Fruit fly (Drosophila melanogaster) whole organism, embryonic: Measurements from ENCODE around the gene RpL13.
A peak's percentile ranks its signal among the peaks of the same experiment; 100 is the strongest.

Experiments used
- Atf-2 ChIP-seq: fragments of 200-800 bp; sonication (Bioruptor generic); optimal IDR thresholded peaks from 2 replicates; lab custom pipeline; 2016; ENCODE audit warnings: missing biosample characterization, missing genetic modification characterization
- B-H2 ChIP-seq: fragments of 200-800 bp; sonication (Bioruptor generic); optimal IDR thresholded peaks from 2 replicates; lab custom pipeline; 2018; ENCODE audit warnings: missing biosample characterization, mild to moderate bottlenecking, missing genetic modification characterization
- CG10267 ChIP-seq: fragments of 200-800 bp; sonication (Bioruptor generic); optimal IDR thresholded peaks from 2 replicates; lab custom pipeline; 2018; ENCODE audit warnings: missing biosample characterization, mild to moderate bottlenecking, missing genetic modification characterization, moderate library complexity
- CG10979 ChIP-seq: fragments of 200-800 bp; sonication (Bioruptor generic); optimal IDR thresholded peaks from 2 replicates; lab custom pipeline; 2018; ENCODE audit warnings: missing biosample characterization, mild to moderate bottlenecking, missing genetic modification characterization, moderate library complexity
- CG13775 ChIP-seq: fragments of 200-800 bp; sonication (Bioruptor generic); optimal IDR thresholded peaks from 3 replicates; lab custom pipeline; 2017; ENCODE audit warnings: missing biosample characterization, mild to moderate bottlenecking, missing genetic modification characterization
- CG14710 ChIP-seq: fragments of 200-800 bp; sonication (Bioruptor generic); optimal IDR thresholded peaks from 3 replicates; lab custom pipeline; 2019; ENCODE audit warnings: missing biosample characterization, mild to moderate bottlenecking, missing genetic modification characterization, moderate library complexity
- CG1529 ChIP-seq: fragments of 200-800 bp; sonication (Bioruptor generic); optimal IDR thresholded peaks from 3 replicates; lab custom pipeline; 2018; ENCODE audit warnings: missing biosample characterization, missing genetic modification characterization
- CG15601 ChIP-seq: fragments of 200-800 bp; sonication (Bioruptor generic); optimal IDR thresholded peaks from 3 replicates; lab custom pipeline; 2019; ENCODE audit warnings: missing biosample characterization, mild to moderate bottlenecking, missing genetic modification characterization, moderate library complexity
- CG1602 ChIP-seq: fragments of 200-800 bp; sonication (Bioruptor generic); optimal IDR thresholded peaks from 3 replicates; lab custom pipeline; 2016; ENCODE audit warnings: missing biosample characterization, missing genetic modification characterization
- CG33557 ChIP-seq: fragments of 200-800 bp; sonication (Bioruptor generic); optimal IDR thresholded peaks from 2 replicates; lab custom pipeline; 2019; ENCODE audit warnings: missing biosample characterization, mild to moderate bottlenecking, missing genetic modification characterization, moderate library complexity
- CG6765 ChIP-seq: fragments of 200-800 bp; sonication (Bioruptor generic); optimal IDR thresholded peaks from 3 replicates; lab custom pipeline; 2017; ENCODE audit warnings: missing biosample characterization, mild to moderate bottlenecking, missing genetic modification characterization
- CG6791 ChIP-seq: fragments of 200-800 bp; sonication (Bioruptor generic); IDR thresholded peaks from 3 replicates; pipeline ENCODE4 v1.3.6; 2022; ENCODE audit warnings: missing biosample characterization, missing genetic modification characterization; ENCODE audit not compliant: partially characterized antibody
- CG7786 ChIP-seq: fragments of 200-800 bp; sonication (Bioruptor generic); optimal IDR thresholded peaks from 2 replicates; lab custom pipeline; 2016; ENCODE audit warnings: missing biosample characterization, missing genetic modification characterization
- CG8290 ChIP-seq, 3 experiments: fragments of 200-800 bp; sonication (Bioruptor generic); optimal IDR thresholded peaks; 2 replicates each; lab custom pipeline; 2016 to 2019; ENCODE audit warnings: missing biosample characterization in 3 of 3, missing genetic modification characterization in 3 of 3, mild to moderate bottlenecking in 2 of 3, moderate library complexity in 1 of 3
- CG8388 ChIP-seq: fragments of 200-800 bp; sonication (Bioruptor generic); optimal IDR thresholded peaks from 2 replicates; lab custom pipeline; 2019; ENCODE audit warnings: missing biosample characterization, mild to moderate bottlenecking, missing genetic modification characterization, moderate library complexity
- CG9727 ChIP-seq: fragments of 200-800 bp; sonication (Bioruptor generic); optimal IDR thresholded peaks from 3 replicates; lab custom pipeline; 2017; ENCODE audit warnings: missing biosample characterization, mild to moderate bottlenecking, missing genetic modification characterization
- CHES-1-like ChIP-seq: fragments of 200-800 bp; sonication (Bioruptor generic); optimal IDR thresholded peaks from 2 replicates; lab custom pipeline; 2016; ENCODE audit warnings: missing biosample characterization, missing genetic modification characterization
- Camta ChIP-seq: fragments of 200-800 bp; sonication (Bioruptor generic); optimal IDR thresholded peaks from 2 replicates; lab custom pipeline; 2016; ENCODE audit warnings: missing biosample characterization, missing genetic modification characterization
- Chrac-16 ChIP-seq: fragments of 200-800 bp; sonication (Bioruptor generic); optimal IDR thresholded peaks from 3 replicates; lab custom pipeline; 2016; ENCODE audit warnings: missing biosample characterization, missing genetic modification characterization
- CoRest ChIP-seq: fragments of 200-800 bp; sonication (Bioruptor generic); optimal IDR thresholded peaks from 3 replicates; lab custom pipeline; 2018; ENCODE audit warnings: missing biosample characterization, mild to moderate bottlenecking, missing genetic modification characterization, moderate library complexity
- Ets65A ChIP-seq: fragments of 200-800 bp; sonication (Bioruptor generic); peaks from one replicate; lab custom pipeline; 2016; ENCODE audit warnings: missing biosample characterization, missing genetic modification characterization
- GATAe ChIP-seq: fragments of 200-800 bp; sonication (Bioruptor generic); conservative IDR thresholded peaks from 2 replicates; pipeline ENCODE4 v1.3.6; 2022; ENCODE audit warnings: missing biosample characterization, missing genetic modification characterization
- HLH54F ChIP-seq: fragments of 200-800 bp; sonication (Bioruptor generic); optimal IDR thresholded peaks from 3 replicates; lab custom pipeline; 2016; ENCODE audit warnings: missing biosample characterization, missing genetic modification characterization
- Hmx ChIP-seq: fragments of 200-800 bp; sonication (Bioruptor generic); optimal IDR thresholded peaks from 2 replicates; lab custom pipeline; 2016; ENCODE audit warnings: missing biosample characterization, missing genetic modification characterization
- Hr3 ChIP-seq: fragments of 200-800 bp; sonication (Bioruptor generic); optimal IDR thresholded peaks from 3 replicates; lab custom pipeline; 2016; ENCODE audit warnings: missing biosample characterization, missing genetic modification characterization
- Hsf ChIP-seq: fragments of 200-800 bp; sonication (Bioruptor generic); optimal IDR thresholded peaks from 3 replicates; lab custom pipeline; 2016; ENCODE audit warnings: missing biosample characterization, missing genetic modification characterization
- Lhr ChIP-seq: fragments of 200-800 bp; sonication (Bioruptor generic); optimal IDR thresholded peaks from 3 replicates; lab custom pipeline; 2017; ENCODE audit warnings: mild to moderate bottlenecking, missing biosample characterization, missing genetic modification reagents, missing genetic modification characterization
- NK7.1 ChIP-seq: fragments of 200-800 bp; sonication (Bioruptor generic); optimal IDR thresholded peaks from 3 replicates; lab custom pipeline; 2016; ENCODE audit warnings: missing biosample characterization, missing genetic modification characterization
- Oli ChIP-seq: fragments of 200-800 bp; sonication (Bioruptor generic); optimal IDR thresholded peaks from 2 replicates; lab custom pipeline; 2018; ENCODE audit warnings: missing biosample characterization, mild to moderate bottlenecking, missing genetic modification characterization, moderate library complexity
- Sox102F ChIP-seq: fragments of 200-800 bp; sonication (Bioruptor generic); optimal IDR thresholded peaks from 2 replicates; lab custom pipeline; 2018; ENCODE audit warnings: missing biosample characterization, mild to moderate bottlenecking, missing genetic modification characterization, moderate library complexity
- Ssrp ChIP-seq: fragments of 200-800 bp; sonication (Bioruptor generic); optimal IDR thresholded peaks from 2 replicates; lab custom pipeline; 2018; ENCODE audit warnings: missing biosample characterization, mild to moderate bottlenecking, missing genetic modification characterization, moderate library complexity
- TFAM ChIP-seq: fragments of 200-800 bp; sonication (Bioruptor generic); optimal IDR thresholded peaks from 2 replicates; lab custom pipeline; 2017; ENCODE audit warnings: missing biosample characterization, missing genetic modification characterization, inconsistent platforms
- Usf ChIP-seq: fragments of 200-800 bp; sonication (Bioruptor generic); optimal IDR thresholded peaks from 2 replicates; lab custom pipeline; 2017; ENCODE audit warnings: missing genotype, missing biosample characterization, missing genetic modification characterization
- ap ChIP-seq: fragments of 200-800 bp; sonication (Bioruptor generic); IDR thresholded peaks from 2 replicates; pipeline ENCODE4 v1.3.6; 2022; ENCODE audit warnings: missing biosample characterization, missing genetic modification characterization
- cwo ChIP-seq: fragments of 200-800 bp; sonication (Bioruptor generic); optimal IDR thresholded peaks from 3 replicates; lab custom pipeline; 2017; ENCODE audit warnings: missing biosample characterization, missing genetic modification characterization, mild to moderate bottlenecking, moderate library complexity, missing genetic modification reagents
- dmrt11E ChIP-seq: fragments of 200-800 bp; sonication (Bioruptor generic); optimal IDR thresholded peaks from 3 replicates; lab custom pipeline; 2018; ENCODE audit warnings: missing biosample characterization, mild to moderate bottlenecking, missing genetic modification characterization, moderate library complexity
- dmrt99B ChIP-seq: fragments of 200-800 bp; sonication (Bioruptor generic); optimal IDR thresholded peaks from 2 replicates; lab custom pipeline; 2018; ENCODE audit warnings: missing biosample characterization, mild to moderate bottlenecking, missing genetic modification characterization, moderate library complexity
- dpn ChIP-seq, 2 experiments: fragments of 200-800 bp; sonication (Bioruptor generic); optimal IDR thresholded peaks; 3 replicates each; lab custom pipeline; 2016; ENCODE audit warnings: missing biosample characterization in 2 of 2, missing genetic modification characterization in 2 of 2
- gem ChIP-seq: fragments of 200-800 bp; sonication (Bioruptor generic); optimal IDR thresholded peaks from 2 replicates; lab custom pipeline; 2019; ENCODE audit warnings: missing biosample characterization, mild to moderate bottlenecking, missing genetic modification characterization, moderate library complexity
- grau ChIP-seq: fragments of 200-800 bp; optimal IDR thresholded peaks from 3 replicates; lab custom pipeline; 2019; ENCODE audit warnings: missing biosample characterization, mild to moderate bottlenecking, missing genetic modification characterization, moderate library complexity
- her ChIP-seq: fragments of 200-800 bp; sonication (Bioruptor generic); optimal IDR thresholded peaks from 2 replicates; lab custom pipeline; 2016; ENCODE audit warnings: missing biosample characterization, missing genetic modification characterization
- lilli ChIP-seq: fragments of 200-800 bp; sonication (Bioruptor generic); optimal IDR thresholded peaks from 3 replicates; lab custom pipeline; 2016; ENCODE audit warnings: missing biosample characterization, missing genetic modification characterization
- mam ChIP-seq: fragments of 200-800 bp; sonication (Bioruptor generic); optimal IDR thresholded peaks from 3 replicates; lab custom pipeline; 2016; ENCODE audit warnings: missing biosample characterization, missing genetic modification characterization
- phol ChIP-seq: fragments of 200-800 bp; sonication (Bioruptor generic); optimal IDR thresholded peaks from 3 replicates; lab custom pipeline; 2018; ENCODE audit warnings: missing biosample characterization, mild to moderate bottlenecking, missing genetic modification characterization, moderate library complexity
- pnt ChIP-seq: fragments of 200-800 bp; sonication (Bioruptor generic); optimal IDR thresholded peaks from 3 replicates; lab custom pipeline; 2016; ENCODE audit warnings: missing biosample characterization, missing genetic modification characterization
- scrt ChIP-seq: fragments of 200-800 bp; sonication (Bioruptor generic); optimal IDR thresholded peaks from 2 replicates; lab custom pipeline; 2018; ENCODE audit warnings: missing biosample characterization, mild to moderate bottlenecking, missing genetic modification characterization, moderate library complexity
- sqz ChIP-seq: fragments of 200-800 bp; sonication (Bioruptor generic); optimal IDR thresholded peaks from 3 replicates; lab custom pipeline; 2018; ENCODE audit warnings: missing biosample characterization, mild to moderate bottlenecking, missing genetic modification characterization
- tio ChIP-seq: fragments of 200-800 bp; sonication (Bioruptor generic); optimal IDR thresholded peaks from 2 replicates; lab custom pipeline; 2017; ENCODE audit warnings: missing biosample characterization, missing genetic modification characterization, inconsistent platforms
- tna ChIP-seq: fragments of 200-800 bp; sonication (Bioruptor generic); IDR thresholded peaks from 2 replicates; pipeline ENCODE4 v1.3.6; 2022; ENCODE audit warnings: missing biosample characterization, missing genetic modification characterization; ENCODE audit not compliant: partially characterized antibody
- zen ChIP-seq: fragments of 200-800 bp; sonication (Bioruptor generic); optimal IDR thresholded peaks from 3 replicates; lab custom pipeline; 2018; ENCODE audit warnings: missing biosample characterization, mild to moderate bottlenecking, missing genetic modification characterization, moderate library complexity

Gene RpL13

DNA sequence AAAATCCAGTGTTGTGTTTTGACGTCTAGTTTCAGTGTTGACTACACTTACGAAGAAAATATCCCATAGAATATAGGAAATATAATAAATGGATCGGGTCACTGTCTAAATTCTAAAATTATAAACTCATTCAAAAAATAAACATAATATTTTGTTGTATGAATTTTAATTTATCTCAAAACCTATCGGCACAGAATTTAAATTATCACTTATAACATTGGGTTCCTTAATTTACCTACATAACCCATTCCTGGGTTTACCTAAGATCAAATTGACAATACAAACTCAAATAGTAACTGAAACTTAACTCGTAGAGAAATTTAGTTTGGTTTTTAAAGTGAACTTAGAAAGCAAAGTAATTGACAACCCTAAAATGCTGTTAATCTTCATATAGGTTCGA, 29.4 kb downstream of the RpL13 start (continued):
- TF ChIP-seq her (no peak), lilli (GFP tag; lab: Kevin White, UChicago) (peak; percentile 40), NK7.1 (GFP tag; lab: Kevin White, UChicago) (no peak), phol (tag; lab: Kevin White, UChicago) (peak; percentile 43), CHES-1-like (no peak), Atf-2 (peak; percentile 12), CG1529 (GFP tag; lab: Kevin White, UChicago) (no peak), Chrac-16 (GFP tag; lab: Kevin White, UChicago) (peak; percentile 28), pnt (GFP tag; lab: Kevin White, UChicago) (peak; percentile 11), ap (GFP tag; lab: Robert Waterston, UW) (peak; percentile 30; the same call in 1 of the 2 replicates), Usf (GFP tag; lab: Kevin White, UChicago) (peak; percentile 0), mam (GFP tag; lab: Kevin White, UChicago) (peak; percentile 21), CG6791 (GFP tag; lab: Robert Waterston, UW) (no peak; the same call in 2 of the 3 replicates), dpn (GFP tag; optimal IDR thresholded peaks at IDR 0.05; lab: Kevin White, UChicago) (peak in 1 of 2 experiments; percentile 23), scrt (GFP tag; lab: Kevin White, UChicago) (no peak), CG8290 (GFP tag; optimal IDR thresholded peaks at IDR 0.05; lab: Kevin White, UChicago) (no peak), CG8290 (tag; optimal IDR thresholded peaks at IDR 0.05; lab: Kevin White, UChicago) (peak in 1 of 2 experiments; percentile 68), gem (tag; lab: Kevin White, UChicago) (peak; percentile 61), Ets65A (GFP tag; lab: Kevin White, UChicago) (peak; percentile 55), CG9727 (GFP tag; lab: Kevin White, UChicago) (peak; percentile 57), CG10979 (peak; percentile 46), dmrt11E (tag; lab: Kevin White, UChicago) (peak; percentile 51), zen (tag; lab: Kevin White, UChicago) (peak; percentile 28), grau (tag; lab: Kevin White, UChicago) (peak; percentile 35), CoRest (tag; lab: Kevin White, UChicago) (peak; percentile 50), sqz (GFP tag; lab: Kevin White, UChicago) (peak; percentile 35), CG13775 (GFP tag; lab: Kevin White, UChicago) (peak; percentile 39), CG15601 (tag; lab: Kevin White, UChicago) (peak; percentile 29), Hsf (GFP tag; lab: Kevin White, UChicago) (peak; percentile 6), tna (no peak), CG6765 (GFP tag; lab: Kevin White, UChicago) (no peak), Lhr (GFP tag; lab: Kevin White, UChicago) (peak; percentile 10), HLH54F (GFP tag; lab: Kevin White, UChicago) (peak; percentile 18), Oli (tag; lab: Kevin White, UChicago) (peak; percentile 24), CG14710 (tag; lab: Kevin White, UChicago) (peak; percentile 70), Hmx (GFP tag; lab: Kevin White, UChicago) (no peak), tio (peak; percentile 52), CG10267 (tag; lab: Kevin White, UChicago) (peak; percentile 87), TFAM (GFP tag; lab: Kevin White, UChicago) (no peak), cwo (GFP tag; lab: Kevin White, UChicago) (no peak), Hr3 (GFP tag; lab: Kevin White, UChicago) (peak; percentile 33), CG7786 (GFP tag; lab: Kevin White, UChicago) (peak; percentile 5), GATAe (GFP tag; lab: Robert Waterston, UW) (no peak), Sox102F (peak; percentile 17), B-H2 (GFP tag; lab: Kevin White, UChicago) (no peak), CG8388 (GFP tag; lab: Kevin White, UChicago) (peak; percentile 22), Ssrp (tag; lab: Kevin White, UChicago) (peak; percentile 46), CG1602 (GFP tag; lab: Kevin White, UChicago) (peak; percentile 25), Camta (peak; percentile 10), dmrt99B (tag; lab: Kevin White, UChicago) (no peak), CG33557 (GFP tag; lab: Kevin White, UChicago) (peak; percentile 16)
